Worm (Caenorhabditis elegans) whole organism, L1 larva: ENCODE results near the gene smg-3.

Source experiments
- ces-1 ChIP-seq: fragments of 150-350 bp; optimal IDR thresholded peaks from 2 replicates; lab custom pipeline; 2014; ENCODE audit warnings: missing biosample characterization, missing genetic modification reagents, missing genetic modification characterization
- sup-37 ChIP-seq: fragments of 200-800 bp; sonication (Bioruptor generic); optimal IDR thresholded peaks from 2 replicates; lab custom pipeline; 2018; ENCODE audit warnings: mild to moderate bottlenecking, missing genetic modification characterization, missing compliant biosample characterization

- TF ChIP-seq sup-37 (GFP tag; lab: Kevin White, UChicago) = no peak
- TF ChIP-seq ces-1 = no peak
Observed at ce11 chrIV:6365045-6365444, 7.8 kb downstream of the smg-3 start, which contains the start of gene Y73B6BL.270.
